Worm (Caenorhabditis elegans) whole organism, L1 larva: ENCODE results near the gene dnj-25.

Experiments used
- alr-1 ChIP-seq: fragments of 200-800 bp; sonication (Bioruptor generic); optimal IDR thresholded peaks from 2 replicates; lab custom pipeline; 2018; ENCODE audit warnings: borderline replicate concordance, mild to moderate bottlenecking, missing genetic modification characterization, missing compliant biosample characterization
- aly-2 ChIP-seq: fragments of 150-350 bp; optimal IDR thresholded peaks from 2 replicates; lab custom pipeline; 2014; ENCODE audit warnings: missing biosample characterization, missing genetic modification characterization
- blmp-1 ChIP-seq: fragments of 150-350 bp; optimal IDR thresholded peaks from 2 replicates; lab custom pipeline; 2014; ENCODE audit warnings: missing biosample characterization, missing genetic modification characterization
- ceh-63 ChIP-seq: fragments of 200-800 bp; sonication (Bioruptor generic); optimal IDR thresholded peaks from 2 replicates; lab custom pipeline; 2018; ENCODE audit warnings: mild to moderate bottlenecking, missing genetic modification characterization, missing compliant biosample characterization
- ceh-90 ChIP-seq: sonication (generic microtip); optimal IDR thresholded peaks from 2 replicates; lab custom pipeline; 2016; ENCODE audit warnings: missing genetic modification characterization, missing compliant biosample characterization
- ces-1 ChIP-seq: fragments of 150-350 bp; optimal IDR thresholded peaks from 2 replicates; lab custom pipeline; 2014; ENCODE audit warnings: missing biosample characterization, missing genetic modification reagents, missing genetic modification characterization
- dpl-1 ChIP-seq, 3 experiments: fragments of 150-350 bp in 2 of 3; sonication (generic microtip) in 1 of 3; optimal IDR thresholded peaks; 2 replicates each; lab custom pipeline; 2014 to 2017; ENCODE audit warnings: missing biosample characterization in 3 of 3, missing genetic modification characterization in 3 of 3, missing genetic modification reagents in 3 of 3
- dsc-1 ChIP-seq: sonication (generic microtip); optimal IDR thresholded peaks from 2 replicates; lab custom pipeline; 2016; ENCODE audit warnings: mild to moderate bottlenecking, missing genetic modification characterization, missing compliant biosample characterization
- efl-1 ChIP-seq, 4 experiments: fragments of 150-350 bp; optimal IDR thresholded peaks in 3 of 4; peaks in 1 of 4; 1 replicate in 1 of 4; 2 replicates in 3 of 4; lab custom pipeline; 2014; ENCODE audit warnings: missing biosample characterization in 2 of 4, missing genetic modification characterization in 2 of 4, missing genetic modification reagents in 2 of 4
- elt-3 ChIP-seq, 6 experiments: fragments of 150-350 bp in 1 of 6; sonication (generic microtip); optimal IDR thresholded peaks; 2 replicates each; lab custom pipeline; 2017 to 2018; ENCODE audit warnings: missing biosample characterization in 6 of 6, missing genetic modification characterization in 6 of 6, inconsistent platforms in 1 of 6
- ets-5 ChIP-seq: fragments of 200-800 bp; sonication (Bioruptor generic); IDR thresholded peaks from 2 replicates; pipeline ENCODE4 v1.3.6; 2022; ENCODE audit warnings: missing genetic modification characterization, missing compliant biosample characterization
- isw-1 ChIP-seq: fragments of 200-800 bp; sonication (Bioruptor generic); IDR thresholded peaks from 2 replicates; pipeline ENCODE4 v1.3.6; 2022; ENCODE audit warnings: missing genetic modification characterization, missing compliant biosample characterization
- lin-13 ChIP-seq: fragments of 150-350 bp; optimal IDR thresholded peaks from 2 replicates; lab custom pipeline; 2014; ENCODE audit warnings: missing biosample characterization, missing genetic modification reagents, missing genetic modification characterization
- lin-14 ChIP-seq: fragments of 200-800 bp; sonication (Bioruptor generic); optimal IDR thresholded peaks from 2 replicates; lab custom pipeline; 2018; ENCODE audit warnings: mild to moderate bottlenecking, missing genetic modification characterization, moderate library complexity, missing compliant biosample characterization
- lin-35 ChIP-seq, 2 experiments: fragments of 150-350 bp; optimal IDR thresholded peaks; 2 replicates each; lab custom pipeline; 2014; ENCODE audit warnings: missing biosample characterization in 2 of 2, missing genetic modification characterization in 2 of 2, missing genetic modification reagents in 2 of 2
- mdl-1 ChIP-seq, 2 experiments: fragments of 150-350 bp; optimal IDR thresholded peaks; 2 replicates each; lab custom pipeline; 2014 to 2017; ENCODE audit warnings: missing biosample characterization in 2 of 2, missing genetic modification characterization in 2 of 2, inconsistent platforms in 1 of 2
- mep-1 ChIP-seq: fragments of 150-350 bp; optimal IDR thresholded peaks from 2 replicates; lab custom pipeline; 2014; ENCODE audit warnings: missing biosample characterization, missing genetic modification characterization
- nhr-19 ChIP-seq: fragments of 200-800 bp; sonication (Bioruptor generic); conservative IDR thresholded peaks from 2 replicates; pipeline ENCODE4 v1.3.6; 2022; ENCODE audit warnings: missing genetic modification characterization, missing compliant biosample characterization
- nhr-20 ChIP-seq: sonication (generic microtip); optimal IDR thresholded peaks from 2 replicates; lab custom pipeline; 2016; ENCODE audit warnings: mild to moderate bottlenecking, missing genetic modification characterization, missing compliant biosample characterization
- nhr-237 ChIP-seq: fragments of 150-350 bp; optimal IDR thresholded peaks from 2 replicates; lab custom pipeline; 2014; ENCODE audit warnings: missing biosample characterization, missing genetic modification characterization
- nhr-71 ChIP-seq: sonication (generic microtip); optimal IDR thresholded peaks from 2 replicates; lab custom pipeline; 2016; ENCODE audit warnings: mild to moderate bottlenecking, missing genetic modification characterization, moderate library complexity, missing compliant biosample characterization
- nhr-85 ChIP-seq: sonication (generic microtip); peaks from one replicate; lab custom pipeline; 2016; ENCODE audit warnings: missing genetic modification characterization, inconsistent platforms, missing compliant biosample characterization
- nhr-90 ChIP-seq: sonication (generic microtip); optimal IDR thresholded peaks from 2 replicates; lab custom pipeline; 2016; ENCODE audit warnings: mild to moderate bottlenecking, missing genetic modification characterization, missing compliant biosample characterization; ENCODE audit not compliant: poor library complexity
- pag-3 ChIP-seq: sonication (generic microtip); optimal IDR thresholded peaks from 2 replicates; lab custom pipeline; 2017; ENCODE audit warnings: missing genetic modification characterization, mild to moderate bottlenecking, missing compliant biosample characterization, antibody characterized with exemption, borderline replicate concordance; ENCODE audit not compliant: insufficient read depth
- pqm-1 ChIP-seq: sonication (generic microtip); optimal IDR thresholded peaks from 3 replicates; lab custom pipeline; 2017; ENCODE audit warnings: missing biosample characterization, missing genetic modification characterization
- skn-1 ChIP-seq: fragments of 150-350 bp; optimal IDR thresholded peaks from 2 replicates; lab custom pipeline; 2014; ENCODE audit warnings: missing biosample characterization, missing genetic modification characterization
- snu-23 ChIP-seq: sonication (generic microtip); optimal IDR thresholded peaks from 2 replicates; lab custom pipeline; 2016; ENCODE audit warnings: missing genetic modification characterization, missing compliant biosample characterization
- swsn-7 ChIP-seq: sonication (generic microtip); optimal IDR thresholded peaks from 2 replicates; lab custom pipeline; 2016; ENCODE audit warnings: missing genetic modification characterization, missing compliant biosample characterization
- tbx-2 ChIP-seq: sonication (generic microtip); optimal IDR thresholded peaks from 2 replicates; lab custom pipeline; 2016; ENCODE audit warnings: missing genetic modification characterization, missing compliant biosample characterization
- unc-62 ChIP-seq: fragments of 150-350 bp; optimal IDR thresholded peaks from 2 replicates; lab custom pipeline; 2014; ENCODE audit warnings: missing biosample characterization, missing genetic modification reagents, missing genetic modification characterization
- vab-15 ChIP-seq: sonication (generic microtip); optimal IDR thresholded peaks from 2 replicates; lab custom pipeline; 2017; ENCODE audit warnings: missing genotype, mild to moderate bottlenecking, missing genetic modification characterization, missing compliant biosample characterization
- zip-4 ChIP-seq: fragments of 200-800 bp; sonication (Bioruptor generic); optimal IDR thresholded peaks from 2 replicates; lab custom pipeline; 2018; ENCODE audit warnings: mild to moderate bottlenecking, missing genetic modification characterization, moderate library complexity, missing compliant biosample characterization
- ztf-11 ChIP-seq, 2 experiments: sonication (generic microtip); optimal IDR thresholded peaks; 2 replicates each; lab custom pipeline; 2016 to 2017; ENCODE audit warnings: missing genetic modification characterization in 2 of 2, missing biosample characterization in 1 of 2, missing compliant biosample characterization in 1 of 2

The dnj-25 gene

DNA sequence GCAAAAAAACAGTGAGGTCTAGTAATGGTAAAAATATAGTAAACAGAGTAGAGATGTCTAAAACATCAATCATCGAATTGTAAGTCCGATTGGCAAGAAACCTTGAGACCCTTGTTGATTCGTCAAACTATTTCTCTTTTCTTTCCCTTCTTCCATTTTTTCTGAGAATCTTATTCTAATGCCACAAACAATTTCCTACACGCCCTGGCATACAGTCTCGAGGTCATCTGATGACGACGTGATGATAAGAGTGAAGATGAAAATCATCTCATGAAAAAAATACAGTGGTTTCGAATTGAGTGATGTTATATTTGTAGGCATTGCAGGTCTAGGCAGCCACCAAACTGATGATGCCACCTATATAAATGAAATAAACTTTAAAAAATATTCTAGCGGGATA is 51.2 kb downstream of the dnj-25 start:
- TF ChIP-seq dpl-1 (GFP tag; optimal IDR thresholded peaks at IDR 0.05; lab: Kevin White, UChicago) (peak in 1 of 3 experiments; percentile 17), tbx-2 (tag; lab: Kevin White, UChicago) (peak; percentile 5), lin-14 (GFP tag; lab: Kevin White, UChicago) (peak; percentile 69), snu-23 (GFP tag; lab: Kevin White, UChicago) (peak; percentile 68), mdl-1 (tag; optimal IDR thresholded peaks at IDR 0.05; lab: Kevin White, UChicago) (peak in 1 of 2 experiments; percentile 25), nhr-85 (tag; lab: Kevin White, UChicago) (peak; percentile 96), pqm-1 (tag; lab: Kevin White, UChicago) (no peak), vab-15 (tag; lab: Kevin White, UChicago) (no peak), elt-3 (tag; optimal IDR thresholded peaks at IDR 0.05; lab: Kevin White, UChicago) (peak in 4 of 6 experiments; percentile 44 to 78 (median 66)), alr-1 (no peak), nhr-20 (peak; percentile 70), pag-3 (tag; lab: Kevin White, UChicago) (peak; percentile 91), dsc-1 (tag; lab: Kevin White, UChicago) (no peak), nhr-71 (tag; lab: Kevin White, UChicago) (peak; percentile 56), nhr-19 (peak; percentile 9; the same call in 1 of the 2 replicates), ets-5 (no peak), efl-1 (optimal IDR thresholded peaks at IDR 0.05; lab: Kevin White, UChicago) (no peak), efl-1 (GFP tag; optimal IDR thresholded peaks at IDR 0.05 in 1 of 2; lab: Kevin White, UChicago) (no peak), ceh-90 (tag; lab: Kevin White, UChicago) (no peak), lin-35 (GFP tag; optimal IDR thresholded peaks at IDR 0.05; lab: Kevin White, UChicago) (peak in 1 of 2 experiments; percentile 8), zip-4 (GFP tag; lab: Kevin White, UChicago) (no peak), isw-1 (GFP tag; lab: Robert Waterston, UW) (no peak), lin-13 (GFP tag; lab: Kevin White, UChicago) (peak; percentile 23), skn-1 (peak; percentile 8), nhr-90 (peak; percentile 26), blmp-1 (tag; lab: Kevin White, UChicago) (peak; percentile 57)

DNA sequence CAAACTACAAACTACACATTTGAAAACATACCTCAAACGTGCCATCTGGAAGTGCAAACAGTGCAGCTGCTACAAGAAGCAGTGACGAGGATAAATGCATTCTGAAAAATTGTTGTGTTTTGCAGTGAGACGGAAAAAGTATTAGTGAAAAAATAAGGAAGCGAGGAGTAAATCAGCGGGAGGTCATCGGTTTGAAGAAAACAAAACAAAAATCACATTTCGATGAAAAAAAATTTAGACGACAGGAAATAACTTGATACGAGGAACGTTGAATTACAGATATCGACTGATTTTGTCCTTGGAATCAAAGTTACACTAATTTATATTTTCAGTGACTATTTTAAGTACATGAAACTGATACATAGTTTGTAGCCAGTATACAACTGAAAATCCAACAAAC is 52.6 kb downstream of the dnj-25 start, which contains the start of gene F53F8.4:
F53F8.4 (minus strand) TSS at position 101 of the 400 bp plus-strand sequence.
- TF ChIP-seq skn-1 (no peak), nhr-85 (tag; lab: Kevin White, UChicago) (peak; percentile 65)

DNA sequence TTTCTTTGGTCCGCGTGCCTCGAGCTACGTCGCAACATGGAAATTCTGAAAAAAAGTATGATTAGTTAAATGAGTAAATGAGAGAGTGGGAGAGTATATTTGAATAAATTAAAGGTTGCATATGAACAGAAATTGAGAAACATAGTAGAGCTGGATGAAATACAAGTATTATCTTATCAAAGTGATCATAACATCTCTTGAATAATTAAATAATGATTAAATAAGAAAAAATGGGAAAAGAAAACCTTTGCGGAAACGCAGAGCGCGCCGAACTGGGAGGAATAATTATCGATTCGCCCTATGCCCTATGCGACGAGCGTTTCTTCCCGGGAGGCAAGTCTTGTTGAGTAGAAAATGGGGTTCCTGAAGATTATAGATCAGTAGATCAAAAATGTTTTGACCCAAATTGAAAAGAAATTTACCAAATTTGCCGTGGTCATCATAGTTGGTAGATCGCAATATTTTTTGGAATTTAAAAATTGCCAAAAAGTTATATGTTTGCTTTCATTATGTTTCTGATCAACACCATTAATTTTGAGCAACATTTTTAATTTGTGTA is 54.6 kb downstream of the dnj-25 start, which contains the start of gene F53F8.3:
F53F8.3 (minus strand) TSS at position 51 of the 559 bp plus-strand sequence.
- no peak for TF ChIP-seq nhr-237
- TF ChIP-seq, all 84 proteins: peak for 0

DNA sequence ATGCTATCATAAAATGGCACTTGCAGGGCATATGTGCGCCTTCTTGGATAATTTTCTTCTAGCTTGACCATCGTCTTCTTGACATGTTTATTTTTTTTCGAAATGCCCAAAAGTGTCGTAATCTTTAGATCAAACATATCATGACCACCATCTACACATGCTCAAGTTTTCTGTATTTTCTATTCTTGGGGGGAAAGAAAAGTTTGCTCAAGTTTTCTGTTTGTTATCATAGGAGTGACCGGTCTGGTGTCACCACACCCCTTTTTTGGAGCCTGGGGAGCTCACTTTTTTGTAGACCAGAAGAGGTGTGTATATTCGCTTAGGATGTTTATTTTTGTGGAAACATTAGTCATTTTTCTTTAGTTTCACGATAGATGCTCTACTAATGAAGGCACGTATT is 58.8 kb downstream of the dnj-25 start, which contains the start of gene klf-2:
klf-2 (plus strand) TSS at position 301 of the 400 bp plus-strand sequence.
- TF ChIP-seq mep-1 (tag; lab: Kevin White, UChicago) (no peak), ztf-11 (tag; optimal IDR thresholded peaks at IDR 0.05; lab: Kevin White, UChicago) (no peak), vab-15 (tag; lab: Kevin White, UChicago) (no peak), swsn-7 (tag; lab: Kevin White, UChicago) (no peak), ceh-63 (GFP tag; lab: Kevin White, UChicago) (no peak), ces-1 (GFP tag; lab: Kevin White, UChicago) (no peak), alr-1 (no peak), unc-62 (GFP tag; lab: Kevin White, UChicago) (no peak), ets-5 (no peak), aly-2 (tag; lab: Kevin White, UChicago) (no peak), dsc-1 (tag; lab: Kevin White, UChicago) (no peak), lin-35 (GFP tag; optimal IDR thresholded peaks at IDR 0.05; lab: Kevin White, UChicago) (no peak)
